Fruit fly (Drosophila melanogaster) whole organism, embryonic: ENCODE measurements around the gene CG13949.

Source experiments
- ATbp ChIP-seq: fragments of 200-800 bp; sonication (Bioruptor generic); optimal IDR thresholded peaks from 2 replicates; lab custom pipeline; 2017; ENCODE audit warnings: missing biosample characterization, mild to moderate bottlenecking, missing genetic modification characterization, missing genetic modification reagents
- Bdp1 ChIP-seq: fragments of 200-800 bp; sonication (Bioruptor generic); optimal IDR thresholded peaks from 3 replicates; lab custom pipeline; 2016; ENCODE audit warnings: missing biosample characterization, missing genetic modification characterization
- Bteb2 ChIP-seq: fragments of 200-800 bp; sonication (Bioruptor generic); optimal IDR thresholded peaks from 2 replicates; lab custom pipeline; 2016; ENCODE audit warnings: missing biosample characterization, missing genetic modification characterization
- CG10147 ChIP-seq: fragments of 200-800 bp; sonication (Bioruptor generic); optimal IDR thresholded peaks from 2 replicates; lab custom pipeline; 2019; ENCODE audit warnings: missing biosample characterization, mild to moderate bottlenecking, missing genetic modification characterization, moderate library complexity
- CG11695 ChIP-seq: fragments of 200-800 bp; sonication (Bioruptor generic); IDR thresholded peaks from 3 replicates; pipeline ENCODE4 v1.3.6; 2022; ENCODE audit warnings: missing biosample characterization, missing genetic modification characterization
- CG12659 ChIP-seq: fragments of 200-800 bp; sonication (Bioruptor generic); optimal IDR thresholded peaks from 3 replicates; lab custom pipeline; 2017; ENCODE audit warnings: mild to moderate bottlenecking, missing biosample characterization, missing genetic modification reagents, missing genetic modification characterization
- CG12769 ChIP-seq: fragments of 200-800 bp; sonication (Bioruptor generic); optimal IDR thresholded peaks from 2 replicates; lab custom pipeline; 2019; ENCODE audit warnings: missing biosample characterization, mild to moderate bottlenecking, missing genetic modification characterization, moderate library complexity
- CG13296 ChIP-seq: fragments of 200-800 bp; sonication (Bioruptor generic); optimal IDR thresholded peaks from 3 replicates; lab custom pipeline; 2018; ENCODE audit warnings: missing biosample characterization, mild to moderate bottlenecking, missing genetic modification characterization
- CG13775 ChIP-seq: fragments of 200-800 bp; sonication (Bioruptor generic); optimal IDR thresholded peaks from 3 replicates; lab custom pipeline; 2017; ENCODE audit warnings: missing biosample characterization, mild to moderate bottlenecking, missing genetic modification characterization
- CG13894 ChIP-seq: fragments of 200-800 bp; sonication (Bioruptor generic); optimal IDR thresholded peaks from 3 replicates; lab custom pipeline; 2018; ENCODE audit warnings: missing biosample characterization, mild to moderate bottlenecking, missing genetic modification characterization, moderate library complexity
- CG14710 ChIP-seq: fragments of 200-800 bp; sonication (Bioruptor generic); optimal IDR thresholded peaks from 3 replicates; lab custom pipeline; 2019; ENCODE audit warnings: missing biosample characterization, mild to moderate bottlenecking, missing genetic modification characterization, moderate library complexity
- CG2202 ChIP-seq: fragments of 200-800 bp; sonication (Bioruptor generic); optimal IDR thresholded peaks from 2 replicates; lab custom pipeline; 2018; ENCODE audit warnings: missing biosample characterization, mild to moderate bottlenecking, missing genetic modification characterization
- CG30431 ChIP-seq: fragments of 200-800 bp; sonication (Bioruptor generic); optimal IDR thresholded peaks from 2 replicates; lab custom pipeline; 2017; ENCODE audit warnings: missing biosample characterization, missing genetic modification characterization
- CG32767 ChIP-seq: fragments of 200-800 bp; sonication (Bioruptor generic); IDR thresholded peaks from 2 replicates; pipeline ENCODE4 v1.3.6; 2022; ENCODE audit warnings: missing biosample characterization, missing genetic modification characterization
- CG4282 ChIP-seq: fragments of 200-800 bp; sonication (Bioruptor generic); optimal IDR thresholded peaks from 2 replicates; lab custom pipeline; 2016; ENCODE audit warnings: missing biosample characterization, missing genetic modification characterization
- CG6654 ChIP-seq: fragments of 200-800 bp; sonication (Bioruptor generic); optimal IDR thresholded peaks from 2 replicates; lab custom pipeline; 2017; ENCODE audit warnings: missing biosample characterization, mild to moderate bottlenecking, missing genetic modification characterization
- CG6813 ChIP-seq: fragments of 200-800 bp; sonication (Bioruptor generic); optimal IDR thresholded peaks from 2 replicates; lab custom pipeline; 2017; ENCODE audit warnings: missing biosample characterization, missing genetic modification characterization, mild to moderate bottlenecking, moderate library complexity, missing genetic modification reagents
- CG7786 ChIP-seq: fragments of 200-800 bp; sonication (Bioruptor generic); optimal IDR thresholded peaks from 2 replicates; lab custom pipeline; 2016; ENCODE audit warnings: missing biosample characterization, missing genetic modification characterization
- CG7839 ChIP-seq: fragments of 200-800 bp; sonication (Bioruptor generic); optimal IDR thresholded peaks from 3 replicates; lab custom pipeline; 2018; ENCODE audit warnings: missing biosample characterization, mild to moderate bottlenecking, missing genetic modification characterization, moderate library complexity
- H2.0 ChIP-seq: fragments of 200-800 bp; sonication (Bioruptor generic); IDR thresholded peaks from 2 replicates; pipeline ENCODE4 v1.3.6; 2022; ENCODE audit warnings: missing biosample characterization, missing genetic modification characterization
- HmgZ ChIP-seq: fragments of 200-800 bp; sonication (Bioruptor generic); optimal IDR thresholded peaks from 2 replicates; lab custom pipeline; 2018; ENCODE audit warnings: missing biosample characterization, mild to moderate bottlenecking, missing genetic modification characterization
- Hmx ChIP-seq: fragments of 200-800 bp; sonication (Bioruptor generic); optimal IDR thresholded peaks from 2 replicates; lab custom pipeline; 2016; ENCODE audit warnings: missing biosample characterization, missing genetic modification characterization
- Hr3 ChIP-seq: fragments of 200-800 bp; sonication (Bioruptor generic); optimal IDR thresholded peaks from 3 replicates; lab custom pipeline; 2016; ENCODE audit warnings: missing biosample characterization, missing genetic modification characterization
- Poxn ChIP-seq: fragments of 200-800 bp; sonication (Bioruptor generic); IDR thresholded peaks from 2 replicates; pipeline ENCODE4 v1.3.6; 2022; ENCODE audit warnings: missing biosample characterization, missing genetic modification characterization
- Rx ChIP-seq: fragments of 200-800 bp; sonication (Bioruptor generic); IDR thresholded peaks from 2 replicates; pipeline ENCODE4 v1.3.6; 2022; ENCODE audit warnings: missing biosample characterization, missing genetic modification characterization
- Sry-β ChIP-seq: fragments of 200-800 bp; sonication (Bioruptor generic); optimal IDR thresholded peaks from 2 replicates; lab custom pipeline; 2018; ENCODE audit warnings: missing biosample characterization, mild to moderate bottlenecking, missing genetic modification characterization, moderate library complexity
- Usf ChIP-seq: fragments of 200-800 bp; sonication (Bioruptor generic); optimal IDR thresholded peaks from 2 replicates; lab custom pipeline; 2017; ENCODE audit warnings: missing genotype, missing biosample characterization, missing genetic modification characterization
- Xrp1 ChIP-seq: fragments of 200-800 bp; sonication (Bioruptor generic); IDR thresholded peaks from 2 replicates; pipeline ENCODE4 v1.3.6; 2022; ENCODE audit warnings: missing biosample characterization, missing genetic modification characterization
- al ChIP-seq: fragments of 200-800 bp; sonication (Bioruptor generic); IDR thresholded peaks from 2 replicates; pipeline ENCODE4 v1.3.6; 2022; ENCODE audit warnings: missing biosample characterization, missing genetic modification characterization
- az2 ChIP-seq: fragments of 200-800 bp; sonication (Bioruptor generic); optimal IDR thresholded peaks from 3 replicates; lab custom pipeline; 2016; ENCODE audit warnings: missing biosample characterization, missing genetic modification characterization
- bab2 ChIP-seq: fragments of 200-800 bp; sonication (Bioruptor generic); optimal IDR thresholded peaks from 2 replicates; lab custom pipeline; 2016; ENCODE audit warnings: missing biosample characterization, missing genetic modification characterization
- ci ChIP-seq: fragments of 200-800 bp; sonication (Bioruptor generic); IDR thresholded peaks from 3 replicates; pipeline ENCODE4 v1.3.6; 2022; ENCODE audit warnings: missing biosample characterization, missing genetic modification characterization
- da ChIP-seq: fragments of 200-800 bp; sonication (Bioruptor generic); optimal IDR thresholded peaks from 2 replicates; lab custom pipeline; 2016; ENCODE audit warnings: missing biosample characterization, missing genetic modification characterization
- dmrt99B ChIP-seq: fragments of 200-800 bp; sonication (Bioruptor generic); optimal IDR thresholded peaks from 2 replicates; lab custom pipeline; 2018; ENCODE audit warnings: missing biosample characterization, mild to moderate bottlenecking, missing genetic modification characterization, moderate library complexity
- fd102C ChIP-seq: fragments of 200-800 bp; sonication (Bioruptor generic); optimal IDR thresholded peaks from 2 replicates; lab custom pipeline; 2018; ENCODE audit warnings: missing biosample characterization, mild to moderate bottlenecking, missing genetic modification characterization, moderate library complexity
- fd96Cb ChIP-seq: fragments of 200-800 bp; sonication (Bioruptor generic); optimal IDR thresholded peaks from 2 replicates; lab custom pipeline; 2018; ENCODE audit warnings: missing biosample characterization, mild to moderate bottlenecking, missing genetic modification characterization, moderate library complexity
- gcm2 ChIP-seq: fragments of 200-800 bp; sonication (Bioruptor generic); optimal IDR thresholded peaks from 2 replicates; lab custom pipeline; 2016; ENCODE audit warnings: missing biosample characterization, missing genetic modification characterization
- gem ChIP-seq: fragments of 200-800 bp; sonication (Bioruptor generic); optimal IDR thresholded peaks from 2 replicates; lab custom pipeline; 2019; ENCODE audit warnings: missing biosample characterization, mild to moderate bottlenecking, missing genetic modification characterization, moderate library complexity
- grau ChIP-seq: fragments of 200-800 bp; optimal IDR thresholded peaks from 3 replicates; lab custom pipeline; 2019; ENCODE audit warnings: missing biosample characterization, mild to moderate bottlenecking, missing genetic modification characterization, moderate library complexity
- her ChIP-seq: fragments of 200-800 bp; sonication (Bioruptor generic); optimal IDR thresholded peaks from 2 replicates; lab custom pipeline; 2016; ENCODE audit warnings: missing biosample characterization, missing genetic modification characterization
- kay ChIP-seq: fragments of 200-800 bp; sonication (Bioruptor generic); optimal IDR thresholded peaks from 2 replicates; lab custom pipeline; 2016; ENCODE audit warnings: missing biosample characterization, missing genetic modification characterization
- mirr ChIP-seq: fragments of 200-800 bp; sonication (Bioruptor generic); optimal IDR thresholded peaks from 3 replicates; lab custom pipeline; 2018; ENCODE audit warnings: missing biosample characterization, mild to moderate bottlenecking, missing genetic modification characterization
- pros ChIP-seq: fragments of 200-800 bp; sonication (Bioruptor generic); optimal IDR thresholded peaks from 3 replicates; lab custom pipeline; 2019; ENCODE audit warnings: missing biosample characterization, mild to moderate bottlenecking, missing genetic modification characterization, moderate library complexity
- ranshi ChIP-seq: fragments of 200-800 bp; sonication (Bioruptor generic); IDR thresholded peaks from 2 replicates; pipeline ENCODE4 v1.3.6; 2022; ENCODE audit warnings: missing biosample characterization, missing genetic modification characterization
- ro ChIP-seq: fragments of 200-800 bp; sonication (Bioruptor generic); IDR thresholded peaks from 2 replicates; pipeline ENCODE4 v1.3.6; 2022; ENCODE audit warnings: missing biosample characterization, missing genetic modification characterization
- ssp ChIP-seq: fragments of 200-800 bp; sonication (Bioruptor generic); IDR thresholded peaks from 2 replicates; pipeline ENCODE4 v1.3.6; 2022; ENCODE audit warnings: missing biosample characterization, missing genetic modification characterization
- tap ChIP-seq: fragments of 200-800 bp; optimal IDR thresholded peaks from 3 replicates; lab custom pipeline; 2019; ENCODE audit warnings: missing biosample characterization, mild to moderate bottlenecking, missing genetic modification characterization, moderate library complexity
- toy ChIP-seq: fragments of 200-800 bp; sonication (Bioruptor generic); IDR thresholded peaks from 2 replicates; pipeline ENCODE4 v1.3.6; 2022; ENCODE audit warnings: missing biosample characterization, missing genetic modification characterization
- ttk ChIP-seq: fragments of 200-800 bp; sonication (Bioruptor generic); IDR thresholded peaks from 2 replicates; pipeline ENCODE4 v2.1.2; 2022; ENCODE audit warnings: missing biosample characterization, missing genetic modification characterization
- unpg ChIP-seq: fragments of 200-800 bp; sonication (Bioruptor generic); optimal IDR thresholded peaks from 3 replicates; lab custom pipeline; 2018; ENCODE audit warnings: missing biosample characterization, mild to moderate bottlenecking, missing genetic modification characterization, moderate library complexity
- wor ChIP-seq: fragments of 200-800 bp; sonication (Bioruptor generic); IDR thresholded peaks from 2 replicates; pipeline ENCODE4 v1.3.6; 2022; ENCODE audit warnings: missing biosample characterization, missing genetic modification characterization
- zf30C ChIP-seq: fragments of 200-800 bp; sonication (Bioruptor generic); optimal IDR thresholded peaks from 3 replicates; lab custom pipeline; 2018; ENCODE audit warnings: missing biosample characterization, mild to moderate bottlenecking, missing genetic modification characterization

The CG13949 gene

dm6 chr2L:897124-897523, 42.0 kb downstream of the CG13949 start (continued):
- TF ChIP-seq CG13775 (GFP tag; lab: Kevin White, UChicago) (no peak), CG14710 (tag; lab: Kevin White, UChicago) (no peak), CG2202 (tag; lab: Kevin White, UChicago) (no peak), tap (no peak), da (GFP tag; lab: Kevin White, UChicago) (no peak), unpg (peak; percentile 12), gem (tag; lab: Kevin White, UChicago) (peak; percentile 41), HmgZ (tag; lab: Kevin White, UChicago) (no peak), CG12659 (GFP tag; lab: Kevin White, UChicago) (peak; percentile 19), CG7786 (peak; percentile 16), Poxn (no peak), Usf (GFP tag; lab: Kevin White, UChicago) (no peak), Sry-β (GFP tag; lab: Kevin White, UChicago) (no peak), mirr (no peak), ssp (GFP tag; lab: Robert Waterston, UW) (no peak), Xrp1 (GFP tag; lab: Robert Waterston, UW) (0 out of 2 replicates have a peak, but pooled peaks have one; percentile 15), grau (tag; lab: Kevin White, UChicago) (peak; percentile 30), bab2 (GFP tag; lab: Kevin White, UChicago) (peak; percentile 19), ranshi (GFP tag; lab: Robert Waterston, UW) (peak; percentile 32; the same call in 1 of the 2 replicates), CG11695 (GFP tag; lab: Robert Waterston, UW) (no peak), Hr3 (GFP tag; lab: Kevin White, UChicago) (no peak), Bdp1 (no peak), zf30C (GFP tag; lab: Kevin White, UChicago) (no peak), fd96Cb (peak; percentile 14), CG7839 (peak; percentile 32), Hmx (GFP tag; lab: Kevin White, UChicago) (no peak), toy (GFP tag; lab: Robert Waterston, UW) (no peak), CG6654 (GFP tag; lab: Kevin White, UChicago) (no peak), Rx (GFP tag; lab: Robert Waterston, UW) (no peak), CG30431 (GFP tag; lab: Kevin White, UChicago) (no peak), CG10147 (no peak), al (no peak), CG32767 (GFP tag; lab: Robert Waterston, UW) (no peak), kay (GFP tag; lab: Kevin White, UChicago) (no peak), az2 (GFP tag; lab: Kevin White, UChicago) (no peak), ATbp (peak; percentile 36), CG13296 (GFP tag; lab: Kevin White, UChicago) (no peak), gcm2 (GFP tag; lab: Kevin White, UChicago) (no peak), pros (GFP tag; lab: Kevin White, UChicago) (no peak), wor (GFP tag; lab: Robert Waterston, UW) (no peak), fd102C (GFP tag; lab: Kevin White, UChicago) (no peak), CG6813 (GFP tag; lab: Kevin White, UChicago) (peak; percentile 26), ro (GFP tag; lab: Robert Waterston, UW) (no peak), Bteb2 (GFP tag; lab: Kevin White, UChicago) (no peak), CG4282 (GFP tag; lab: Kevin White, UChicago) (no peak), ttk (GFP tag; lab: Robert Waterston, UW) (no peak), CG12769 (tag; lab: Kevin White, UChicago) (peak; percentile 51), her (GFP tag; lab: Kevin White, UChicago) (no peak), dmrt99B (tag; lab: Kevin White, UChicago) (peak; percentile 23), CG13894 (tag; lab: Kevin White, UChicago) (no peak), ci (GFP tag; lab: Robert Waterston, UW) (0 out of 3 replicates have a peak, but pooled peaks have one; percentile 43), H2.0 (GFP tag; lab: Robert Waterston, UW) (no peak)
